Worm (Caenorhabditis elegans) whole organism, young adult: ENCODE results near the gene T28F3.8.

Source experiments
- akir-1 ChIP-seq: fragments of 200-800 bp; sonication (Bioruptor generic); optimal IDR thresholded peaks from 2 replicates; lab custom pipeline; 2018; ENCODE audit warnings: mild to moderate bottlenecking, missing genetic modification characterization, moderate library complexity, missing compliant biosample characterization
- lsy-27 ChIP-seq: sonication (generic microtip); optimal IDR thresholded peaks from 2 replicates; lab custom pipeline; 2017; ENCODE audit warnings: missing genetic modification characterization, mild to moderate bottlenecking, missing compliant biosample characterization, antibody characterized with exemption, missing genotype, borderline replicate concordance; ENCODE audit not compliant: insufficient read depth

DNA sequence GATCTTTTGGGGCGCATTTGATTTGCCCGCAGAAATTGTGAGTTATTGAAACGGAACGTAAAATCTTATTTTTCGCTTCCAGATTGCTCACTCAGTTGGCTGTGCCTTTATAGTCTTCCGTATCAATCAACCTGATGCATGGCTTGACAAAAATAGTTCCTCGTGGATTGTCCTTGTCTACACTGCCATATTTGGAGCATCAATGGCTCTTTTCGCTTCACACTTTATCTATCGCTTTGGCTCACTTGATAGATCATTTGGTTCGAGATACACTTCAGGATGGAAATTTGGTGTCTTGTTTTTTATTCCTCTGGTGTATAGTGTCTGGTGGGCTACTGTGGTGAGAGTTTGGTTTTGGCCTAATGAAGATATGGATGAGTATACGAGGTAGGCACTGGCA, 41.4 kb downstream of the T28F3.8 start:
- no peak for TF ChIP-seq lsy-27
- no peak for TF ChIP-seq akir-1 (GFP tag; lab: Kevin White, UChicago)
